Worm (Caenorhabditis elegans): ENCODE measurements around the gene nuo-3.

nuo-3 gene

DNA sequence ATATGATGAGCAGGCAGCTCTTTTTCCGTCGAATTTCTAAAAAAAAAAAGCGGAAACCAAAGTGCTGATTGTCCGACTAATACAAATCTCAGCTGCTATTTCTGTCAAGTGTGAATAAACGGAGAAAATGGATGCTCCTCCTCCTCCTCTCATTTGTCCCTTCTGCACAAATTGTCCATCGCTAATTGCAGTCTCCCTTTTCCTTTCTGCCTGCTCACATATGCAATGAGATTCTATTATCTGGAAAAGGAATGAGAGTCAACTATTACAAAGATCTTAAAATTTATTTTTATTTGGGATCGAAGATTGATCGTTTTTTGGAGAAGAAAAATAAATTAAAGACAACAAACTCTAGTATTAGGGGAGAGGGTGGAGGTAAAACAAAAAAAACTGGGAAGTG lies 24.9 kb upstream of the nuo-3 start (continued):
- TF ChIP-seq ztf-11 (tag; optimal IDR thresholded peaks at IDR 0.05): no peak
- TF ChIP-seq nhr-71 (tag; optimal IDR thresholded peaks at IDR 0.05): peak; percentile 38
- TF ChIP-seq fkh-10 (GFP tag; optimal IDR thresholded peaks at IDR 0.05): no peak
- TF ChIP-seq grh-1 (GFP tag; IDR thresholded peaks at IDR 0.05): no peak; the same call in 1 of the 2 replicates
- no peak for TF ChIP-seq nhr-20 (tag; optimal IDR thresholded peaks at IDR 0.05)
- no peak for TF ChIP-seq jun-1 (tag; optimal IDR thresholded peaks at IDR 0.05)
- TF ChIP-seq ztf-4 (tag; optimal IDR thresholded peaks at IDR 0.05): peak; percentile 37
- TF ChIP-seq ces-1 (GFP tag; optimal IDR thresholded peaks at IDR 0.05): no peak
- TF ChIP-seq snu-23 (GFP tag; optimal IDR thresholded peaks at IDR 0.05): no peak
- TF ChIP-seq swsn-7 (tag; optimal IDR thresholded peaks at IDR 0.05): peak; percentile 10
- no peak for TF ChIP-seq ceh-63 (GFP tag; optimal IDR thresholded peaks at IDR 0.05)
- TF ChIP-seq irx-1 (tag; optimal IDR thresholded peaks at IDR 0.05): no peak
- TF ChIP-seq lin-35 (GFP tag; optimal IDR thresholded peaks at IDR 0.05): no peak
- TF ChIP-seq ets-5 (GFP tag; IDR thresholded peaks at IDR 0.05): no peak
- TF ChIP-seq nhr-76 (tag; optimal IDR thresholded peaks at IDR 0.05): no peak
- no peak for TF ChIP-seq tbx-2 (tag; optimal IDR thresholded peaks at IDR 0.05)
- peak in 1 of 6 experiments; percentile 2 for TF ChIP-seq elt-3 (tag; optimal IDR thresholded peaks at IDR 0.05)
- peak; percentile 38 for TF ChIP-seq ama-1 (optimal IDR thresholded peaks at IDR 0.05)
- no peak for TF ChIP-seq nhr-237 (tag; optimal IDR thresholded peaks at IDR 0.05)
- TF ChIP-seq F16B12.6 (tag; optimal IDR thresholded peaks at IDR 0.05): no peak
- TF ChIP-seq unc-30 (tag; optimal IDR thresholded peaks at IDR 0.05): no peak
- TF ChIP-seq nhr-12 (tag; optimal IDR thresholded peaks at IDR 0.05): no peak

DNA sequence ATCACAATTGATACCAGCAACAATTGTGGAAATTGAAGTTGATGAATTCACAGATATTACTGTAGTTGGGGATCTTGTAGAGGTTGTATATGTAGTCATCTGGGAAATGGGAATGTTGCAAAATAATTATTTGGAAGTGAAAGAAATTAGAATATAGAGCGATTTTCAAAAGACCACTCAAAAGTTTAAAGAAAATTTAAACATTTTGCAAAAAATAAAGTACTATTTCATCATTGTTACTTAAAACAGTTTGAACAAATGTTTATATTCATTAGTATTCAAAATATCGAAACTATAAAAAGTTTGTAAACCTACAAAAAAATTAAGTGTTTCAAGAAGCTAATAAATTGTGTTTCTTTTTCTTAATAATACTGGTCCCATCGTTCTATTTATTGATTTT lies 18.9 kb upstream of the nuo-3 start, which contains the start of gene Y57G11C.46:
Y57G11C.46 (minus strand) TSS at position 101 of the 400 bp plus-strand sequence.
- TF ChIP-seq unc-98 (GFP tag; IDR thresholded peaks at IDR 0.05) (no peak), xbp-1 (tag; optimal IDR thresholded peaks at IDR 0.05) (no peak)

DNA sequence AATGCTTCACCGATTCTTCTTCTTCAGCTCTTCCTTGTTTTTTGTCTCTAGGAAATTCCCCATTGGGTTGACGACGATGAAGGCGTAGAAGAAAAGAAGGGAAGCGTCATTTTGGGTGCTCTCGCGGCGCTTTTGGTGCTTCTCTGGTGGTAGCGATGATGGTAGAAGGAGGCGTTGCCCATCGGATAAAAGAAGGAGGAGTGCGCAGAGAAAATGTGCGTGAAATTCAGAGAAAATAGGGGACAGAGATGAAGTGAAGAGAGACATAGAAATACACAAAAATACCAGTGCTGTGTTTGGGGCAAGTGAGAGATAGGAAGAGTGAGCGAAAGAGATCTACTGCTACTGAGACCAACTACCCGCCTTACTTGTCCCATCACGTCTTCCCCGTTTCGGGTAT lies 9.6 kb upstream of the nuo-3 start, which contains the start of gene oig-5:
oig-5 (plus strand) TSS at position 301 of the 400 bp plus-strand sequence.
- TF ChIP-seq C16A3.4 (tag; optimal IDR thresholded peaks at IDR 0.05) (no peak), jun-1 (tag; optimal IDR thresholded peaks at IDR 0.05) (no peak), mdl-1 (tag; optimal IDR thresholded peaks at IDR 0.05) (no peak), ceh-8 (GFP tag; optimal IDR thresholded peaks at IDR 0.05) (peak; percentile 5), mab-9 (GFP tag; IDR thresholded peaks at IDR 0.05) (0 out of 2 replicates have a peak, but pooled peaks have one; percentile 7), efl-3 (GFP tag; optimal IDR thresholded peaks at IDR 0.05) (no peak), hlh-4 (tag; optimal IDR thresholded peaks at IDR 0.05) (no peak)

DNA sequence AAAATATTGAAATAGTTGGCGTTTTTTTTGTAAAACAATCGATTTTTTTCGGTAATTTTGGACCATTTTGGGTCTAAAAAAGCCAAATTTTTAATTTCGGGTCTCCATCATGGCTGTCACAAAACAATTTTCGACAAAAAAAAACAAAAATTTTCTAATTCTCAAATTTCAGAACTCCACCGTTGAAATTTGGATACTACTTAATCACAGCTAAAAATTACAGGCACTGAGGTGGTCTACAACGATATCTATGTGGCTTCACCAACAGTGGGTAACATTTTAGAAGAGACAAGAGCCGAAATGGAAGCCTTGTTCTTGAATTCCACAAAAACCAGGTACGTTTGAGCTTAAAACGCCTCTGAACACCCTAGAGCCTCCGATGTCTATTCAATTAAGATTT lies 5.0 kb upstream of the nuo-3 start, which contains the start of gene Y57G11C.1142:
Y57G11C.1142 (plus strand) TSS at position 301 of the 400 bp plus-strand sequence.
- TF ChIP-seq C04F5.9 (tag; optimal IDR thresholded peaks at IDR 0.05) (no peak), lin-13 (GFP tag; optimal IDR thresholded peaks at IDR 0.05) (no peak)

DNA sequence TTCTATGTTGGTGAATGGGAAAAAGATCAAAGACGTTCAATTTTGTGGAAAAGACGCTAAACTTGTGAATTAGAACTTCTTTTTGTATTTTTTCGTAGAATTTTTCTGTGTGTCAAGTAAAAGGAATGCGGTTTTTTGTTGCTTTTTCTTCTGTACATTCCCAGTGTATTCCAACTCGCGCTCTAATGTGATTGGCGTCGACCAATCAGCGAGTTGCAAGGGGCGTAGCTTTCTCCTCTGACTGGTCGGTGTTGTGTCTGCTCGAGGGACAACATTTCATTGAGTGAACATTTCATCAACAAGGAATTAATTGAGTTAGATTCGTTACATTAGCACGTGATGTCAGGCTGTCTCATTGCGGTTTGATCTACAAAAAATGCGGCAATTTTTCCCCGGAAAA lies 3.6 kb upstream of the nuo-3 start:
- no peak for TF ChIP-seq nhr-84 (tag; optimal IDR thresholded peaks at IDR 0.05)
- no peak for TF ChIP-seq dpl-1 (GFP tag; optimal IDR thresholded peaks at IDR 0.05)
- no peak for TF ChIP-seq C16A3.4 (tag; optimal IDR thresholded peaks at IDR 0.05)
- TF ChIP-seq snpc-4 (tag; optimal IDR thresholded peaks at IDR 0.05): no peak
- no peak for TF ChIP-seq fkh-10 (GFP tag; optimal IDR thresholded peaks at IDR 0.05)
- no peak for TF ChIP-seq efl-1 (optimal IDR thresholded peaks at IDR 0.05)
- no peak for TF ChIP-seq efl-1 (GFP tag; optimal IDR thresholded peaks at IDR 0.05 in 1 of 2)
- no peak for TF ChIP-seq hpl-2 (GFP tag; optimal IDR thresholded peaks at IDR 0.05)
- no peak for TF ChIP-seq ama-1 (optimal IDR thresholded peaks at IDR 0.05)
- TF ChIP-seq nhr-77 (tag; optimal IDR thresholded peaks at IDR 0.05): no peak
- no peak for TF ChIP-seq nhr-90 (tag; optimal IDR thresholded peaks at IDR 0.05; ENCODE audit: poor library complexity)
- no peak for TF ChIP-seq grh-1 (GFP tag; IDR thresholded peaks at IDR 0.05)
- TF ChIP-seq nhr-71 (tag; optimal IDR thresholded peaks at IDR 0.05): no peak
- no peak for TF ChIP-seq rnt-1 (tag; optimal IDR thresholded peaks at IDR 0.05)
- TF ChIP-seq pqm-1 (tag; optimal IDR thresholded peaks at IDR 0.05): no peak
- TF ChIP-seq lsy-2 (tag; optimal IDR thresholded peaks at IDR 0.05): no peak
- TF ChIP-seq aly-2 (tag; optimal IDR thresholded peaks at IDR 0.05): no peak
- TF ChIP-seq lin-35 (GFP tag; optimal IDR thresholded peaks at IDR 0.05): no peak
- no peak for TF ChIP-seq ceh-90 (tag; optimal IDR thresholded peaks at IDR 0.05)
- no peak for TF ChIP-seq xbp-1 (tag; optimal IDR thresholded peaks at IDR 0.05)

Data from whole organism, L1 larva.